Fruit fly (Drosophila melanogaster): ENCODE measurements around the gene Sfp24Bc.

The Sfp24Bc gene

dm6 chr2L:3631262-3632046, 38.9 kb downstream of the Sfp24Bc start:
- TF ChIP-seq cnc (optimal IDR thresholded peaks at IDR 0.05) (no peak), Crg-1 (GFP tag; optimal IDR thresholded peaks at IDR 0.05) (no peak)

DNA sequence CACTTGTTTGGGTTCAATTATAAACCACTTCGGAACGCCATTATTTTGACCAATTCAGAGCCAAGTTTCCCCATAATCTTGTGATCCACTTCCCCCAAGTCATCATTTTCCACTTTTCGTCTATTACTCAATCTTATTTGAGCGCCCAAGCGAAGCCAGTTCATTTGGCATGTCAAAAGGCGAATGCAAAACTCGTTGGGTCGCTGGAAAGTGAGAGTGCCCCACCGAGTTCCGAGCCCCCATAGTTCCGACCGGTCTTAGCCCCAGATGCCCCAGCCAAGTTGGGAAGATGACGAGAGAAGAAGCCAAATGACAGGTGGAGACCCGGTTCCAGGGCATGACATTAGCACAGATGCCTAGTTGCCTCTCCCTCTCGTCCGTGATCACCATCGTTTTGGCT, 39.6 kb downstream of the Sfp24Bc start:
- TF ChIP-seq CG5204 (GFP tag; optimal IDR thresholded peaks at IDR 0.05), result no peak
- TF ChIP-seq CG7045 (GFP tag; optimal IDR thresholded peaks at IDR 0.05), result no peak
- TF ChIP-seq CG12768 (GFP tag; optimal IDR thresholded peaks at IDR 0.05), result no peak
- TF ChIP-seq toe (GFP tag; optimal IDR thresholded peaks at IDR 0.05), result no peak
- TF ChIP-seq CG33017 (tag; optimal IDR thresholded peaks at IDR 0.05), result no peak
- no peak for TF ChIP-seq CG11617 (GFP tag; optimal IDR thresholded peaks at IDR 0.05)
- no peak for TF ChIP-seq Crg-1 (GFP tag; optimal IDR thresholded peaks at IDR 0.05)

DNA sequence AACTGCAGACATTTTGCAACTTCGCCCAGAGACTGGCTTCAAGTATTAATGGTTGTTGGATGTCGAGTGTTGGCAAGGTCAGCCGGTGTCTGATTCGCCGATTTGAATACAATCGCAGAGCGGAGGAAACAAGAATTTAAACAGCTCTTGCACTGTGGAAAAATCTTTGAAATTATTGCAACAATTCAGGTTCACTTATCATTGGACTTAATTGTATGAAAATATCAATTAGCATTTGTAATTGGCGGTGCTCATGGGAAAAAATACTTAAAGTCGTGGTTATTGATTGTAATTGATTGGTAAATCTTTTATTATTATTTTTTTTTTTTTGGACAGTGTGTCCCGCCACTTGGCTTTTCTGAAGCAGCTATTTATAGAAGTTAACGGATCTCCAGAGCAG, 40.9 kb downstream of the Sfp24Bc start:
- TF ChIP-seq Crg-1 (GFP tag; optimal IDR thresholded peaks at IDR 0.05) (no peak), CG5204 (GFP tag; optimal IDR thresholded peaks at IDR 0.05) (no peak), kay (GFP tag; ENCODE audit: borderline replicate concordance) (no peak), Hr96 (GFP tag; optimal IDR thresholded peaks at IDR 0.05) (no peak), Clk (GFP tag; optimal IDR thresholded peaks at IDR 0.05) (no peak), CG12768 (GFP tag; optimal IDR thresholded peaks at IDR 0.05) (no peak), cnc (optimal IDR thresholded peaks at IDR 0.05) (no peak), bab1 (GFP tag; optimal IDR thresholded peaks at IDR 0.05) (no peak), ovo (GFP tag; optimal IDR thresholded peaks at IDR 0.05) (no peak), CG33017 (tag; optimal IDR thresholded peaks at IDR 0.05) (no peak), cic (GFP tag; optimal IDR thresholded peaks at IDR 0.05) (no peak), CG7101 (tag; optimal IDR thresholded peaks at IDR 0.05) (no peak), CG11617 (GFP tag; optimal IDR thresholded peaks at IDR 0.05) (no peak), toe (GFP tag; optimal IDR thresholded peaks at IDR 0.05) (no peak), CG7045 (GFP tag; optimal IDR thresholded peaks at IDR 0.05) (no peak), tj (GFP tag; optimal IDR thresholded peaks at IDR 0.05) (no peak), CG14711 (tag; optimal IDR thresholded peaks at IDR 0.05) (no peak), CG1620 (GFP tag; optimal IDR thresholded peaks at IDR 0.05) (no peak)

DNA sequence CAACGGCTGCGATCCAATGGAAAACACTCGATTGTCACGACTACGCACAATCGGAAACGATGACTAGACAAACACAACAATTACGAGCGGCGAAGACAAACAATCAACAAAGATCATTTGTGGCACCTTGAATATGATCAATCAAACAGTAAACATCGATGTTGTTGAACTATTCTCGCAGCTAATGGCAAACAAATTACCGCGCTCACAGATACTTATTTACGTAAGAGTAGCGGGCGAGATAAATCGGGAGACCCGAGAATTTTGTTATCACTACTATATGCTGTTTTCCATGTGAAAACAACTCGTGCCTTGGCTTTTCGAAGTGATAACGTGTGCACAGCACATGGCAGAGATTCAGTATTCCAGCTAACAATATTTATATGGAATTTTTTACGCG, 41.6 kb downstream of the Sfp24Bc start:
- TF ChIP-seq toe (GFP tag; optimal IDR thresholded peaks at IDR 0.05), result no peak
- no peak for TF ChIP-seq cnc (optimal IDR thresholded peaks at IDR 0.05)
- TF ChIP-seq CG5204 (GFP tag; optimal IDR thresholded peaks at IDR 0.05), result no peak
- peak; percentile 83 for TF ChIP-seq Crg-1 (GFP tag; optimal IDR thresholded peaks at IDR 0.05)
- peak; percentile 5 for TF ChIP-seq pad (GFP tag; optimal IDR thresholded peaks at IDR 0.05)
- TF ChIP-seq Clk (GFP tag; optimal IDR thresholded peaks at IDR 0.05), result peak; percentile 20
- peak; percentile 33 for TF ChIP-seq CG7101 (tag; optimal IDR thresholded peaks at IDR 0.05)
- TF ChIP-seq cic (GFP tag; optimal IDR thresholded peaks at IDR 0.05), result peak; percentile 71
- peak; percentile 79 for TF ChIP-seq Mnt (GFP tag; optimal IDR thresholded peaks at IDR 0.05)
- no peak for TF ChIP-seq bab1 (GFP tag; optimal IDR thresholded peaks at IDR 0.05)
- no peak for TF ChIP-seq ovo (GFP tag; optimal IDR thresholded peaks at IDR 0.05)
- no peak for TF ChIP-seq CG7045 (GFP tag; optimal IDR thresholded peaks at IDR 0.05)
- TF ChIP-seq CG11617 (GFP tag; optimal IDR thresholded peaks at IDR 0.05), result no peak
- peak; percentile 24 for TF ChIP-seq CG1620 (GFP tag; optimal IDR thresholded peaks at IDR 0.05)
- peak; percentile 86 for TF ChIP-seq kay (GFP tag; ENCODE audit: borderline replicate concordance)
- TF ChIP-seq tj (GFP tag; optimal IDR thresholded peaks at IDR 0.05), result no peak
- no peak for TF ChIP-seq Hr96 (GFP tag; optimal IDR thresholded peaks at IDR 0.05)
- TF ChIP-seq CG14711 (tag; optimal IDR thresholded peaks at IDR 0.05), result no peak
- peak; percentile 41 for TF ChIP-seq CG33017 (tag; optimal IDR thresholded peaks at IDR 0.05)
- peak; percentile 31 for TF ChIP-seq CG12768 (GFP tag; optimal IDR thresholded peaks at IDR 0.05)

DNA sequence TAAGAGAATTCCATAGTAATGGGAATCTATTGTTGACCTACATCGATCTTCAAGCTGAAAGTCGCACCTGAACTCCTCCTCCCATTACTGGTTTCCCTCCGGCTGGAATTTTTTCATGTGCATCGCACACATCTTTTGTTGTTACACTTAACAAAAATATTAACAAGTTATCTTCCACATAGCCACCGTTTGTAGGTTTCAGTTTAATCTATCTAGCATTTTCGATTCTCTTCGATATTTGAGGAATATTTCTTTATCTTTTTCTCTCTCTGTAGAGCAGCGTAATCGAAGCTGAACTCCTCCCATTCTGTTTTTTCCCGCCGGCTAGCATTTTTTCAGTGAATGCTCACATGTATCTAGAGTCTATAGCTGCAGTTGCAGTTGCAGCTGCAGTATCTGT, 45.6 kb downstream of the Sfp24Bc start:
- TF ChIP-seq CG7101 (tag; optimal IDR thresholded peaks at IDR 0.05) (no peak), CG7045 (GFP tag; optimal IDR thresholded peaks at IDR 0.05) (no peak), CG5204 (GFP tag; optimal IDR thresholded peaks at IDR 0.05) (no peak), Mnt (GFP tag; optimal IDR thresholded peaks at IDR 0.05) (no peak), Crg-1 (GFP tag; optimal IDR thresholded peaks at IDR 0.05) (no peak), CG12768 (GFP tag; optimal IDR thresholded peaks at IDR 0.05) (no peak), Clk (GFP tag; optimal IDR thresholded peaks at IDR 0.05) (no peak), cnc (optimal IDR thresholded peaks at IDR 0.05) (no peak), toe (GFP tag; optimal IDR thresholded peaks at IDR 0.05) (no peak)

DNA sequence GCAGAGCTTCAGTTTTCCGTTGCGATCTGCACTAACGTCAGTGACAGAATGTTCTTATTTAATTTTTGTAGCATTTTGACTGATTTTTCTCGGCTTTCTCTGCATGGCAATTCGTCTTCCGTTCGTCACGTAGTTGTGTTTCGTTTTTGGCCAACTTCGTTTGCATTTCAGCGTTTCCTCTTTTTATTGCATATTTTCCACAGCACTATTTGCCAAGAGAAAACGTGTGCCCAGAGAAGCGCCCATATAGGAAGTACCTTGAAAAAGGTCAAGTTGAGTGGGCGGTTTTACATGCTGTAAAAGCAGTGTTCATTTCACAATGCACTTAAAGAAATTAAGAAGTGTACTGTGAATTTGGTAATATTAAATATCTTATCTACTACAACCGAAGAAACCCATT, 48.8 kb downstream of the Sfp24Bc start, which contains the start of gene CG15418:
Gene CG15418 (minus strand): TSS at position 101 of the 400 bp plus-strand sequence.
- TF ChIP-seq Mnt (GFP tag; optimal IDR thresholded peaks at IDR 0.05) (no peak), CG11617 (GFP tag; optimal IDR thresholded peaks at IDR 0.05) (no peak), Hr96 (GFP tag; optimal IDR thresholded peaks at IDR 0.05) (no peak), cnc (optimal IDR thresholded peaks at IDR 0.05) (no peak), CG14711 (tag; optimal IDR thresholded peaks at IDR 0.05) (no peak), CG1620 (GFP tag; optimal IDR thresholded peaks at IDR 0.05) (no peak), cic (GFP tag; optimal IDR thresholded peaks at IDR 0.05) (no peak), tj (GFP tag; optimal IDR thresholded peaks at IDR 0.05) (no peak), Crg-1 (GFP tag; optimal IDR thresholded peaks at IDR 0.05) (no peak), CG7045 (GFP tag; optimal IDR thresholded peaks at IDR 0.05) (no peak)

Data from whole organism, adult.